Fruit fly (Drosophila melanogaster): Measurements from ENCODE around the gene CG9121.

DNA sequence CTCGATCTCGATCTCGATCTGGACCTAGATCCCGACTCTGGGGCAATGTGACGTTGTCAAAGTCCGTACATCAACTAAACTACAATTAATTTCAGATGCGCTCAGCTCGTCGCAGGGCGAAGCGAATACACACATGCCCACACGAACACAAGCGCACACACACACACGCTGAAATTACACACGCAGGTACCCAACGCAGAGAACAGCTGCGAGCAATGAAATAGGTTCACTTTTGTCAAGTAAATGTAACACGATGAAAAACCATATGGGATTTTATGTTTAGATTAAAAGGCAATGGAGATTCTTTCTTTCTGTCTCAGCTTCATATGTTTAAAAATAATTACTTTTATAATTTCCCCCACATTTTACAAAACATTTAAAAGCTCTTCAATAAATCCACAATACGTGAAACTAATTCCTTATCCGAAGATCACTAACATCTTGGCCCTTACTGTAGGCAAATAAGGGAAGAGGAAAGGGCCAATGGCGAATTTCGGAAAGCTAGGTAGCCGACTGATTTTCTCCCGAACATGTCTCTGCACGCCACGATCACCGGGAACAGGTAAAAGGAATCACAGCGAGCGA, 50.5 kb downstream of the CG9121 start:
- no peak for TF ChIP-seq CTCF (optimal IDR thresholded peaks at IDR 0.05)
- TF ChIP-seq CG8478 (optimal IDR thresholded peaks at IDR 0.05): no peak
